Fruit fly (Drosophila melanogaster) whole organism, wandering third instar larva: ENCODE results near the gene CG6271.

Source experiments
- Abd-B ChIP-seq: fragments of >200 bp; optimal IDR thresholded peaks from 2 replicates; lab custom pipeline; 2017; ENCODE audit warnings: missing biosample characterization, missing genetic modification characterization
- CG32264 ChIP-seq: fragments of 200-800 bp; sonication (Bioruptor generic); optimal IDR thresholded peaks from 2 replicates; lab custom pipeline; 2016; ENCODE audit warnings: missing biosample characterization, missing genetic modification characterization
- CrebA ChIP-seq: fragments of 200-800 bp; sonication (Bioruptor generic); optimal IDR thresholded peaks from 2 replicates; lab custom pipeline; 2016; ENCODE audit warnings: missing biosample characterization, mild to moderate bottlenecking, missing genetic modification characterization, borderline replicate concordance
- Dfd ChIP-seq: fragments of >200 bp; optimal IDR thresholded peaks from 2 replicates; lab custom pipeline; 2017; ENCODE audit warnings: missing biosample characterization, missing genetic modification characterization
- Dif ChIP-seq: fragments of 200-275, 200-300 bp; sonication (Bioruptor generic); optimal IDR thresholded peaks from 2 replicates; lab custom pipeline; 2018; ENCODE audit warnings: missing biosample characterization, missing genetic modification characterization; ENCODE audit not compliant: partially characterized antibody
- GATAd ChIP-seq: sonication (Bioruptor generic); optimal IDR thresholded peaks from 2 replicates; lab custom pipeline; 2016; ENCODE audit warnings: missing biosample characterization, missing genetic modification characterization
- HLH106 ChIP-seq: fragments of 200-800 bp; optimal IDR thresholded peaks from 3 replicates; lab custom pipeline; 2019; ENCODE audit warnings: missing biosample characterization, mild to moderate bottlenecking, missing genetic modification characterization, moderate library complexity
- Hr78 ChIP-seq: fragments of >200 bp; optimal IDR thresholded peaks from 2 replicates; lab custom pipeline; 2017; ENCODE audit warnings: missing biosample characterization, missing genetic modification characterization
- Jra ChIP-seq: sonication (Bioruptor generic); optimal IDR thresholded peaks from 2 replicates; lab custom pipeline; 2016; ENCODE audit warnings: missing biosample characterization, missing genetic modification characterization
- Myc ChIP-seq: fragments of >200 bp; optimal IDR thresholded peaks from 2 replicates; lab custom pipeline; 2017
- Rel ChIP-seq, 2 experiments: fragments of 200-800 bp; sonication (Bioruptor generic) in 1 of 2; optimal IDR thresholded peaks; 2 replicates in 1 of 2; 3 replicates in 1 of 2; lab custom pipeline; 2016 to 2019; ENCODE audit warnings: mild to moderate bottlenecking in 2 of 2, missing biosample characterization in 2 of 2, missing genetic modification characterization in 2 of 2, moderate library complexity in 1 of 2
- Sp1 ChIP-seq: fragments of 200-800 bp; sonication (Bioruptor generic); optimal IDR thresholded peaks from 3 replicates; lab custom pipeline; 2019; ENCODE audit warnings: missing biosample characterization, mild to moderate bottlenecking, missing genetic modification characterization, moderate library complexity
- Vsx2 ChIP-seq: fragments of 200-300, 225-300 bp; sonication (Bioruptor generic); optimal IDR thresholded peaks from 2 replicates; lab custom pipeline; 2018; ENCODE audit warnings: missing biosample characterization, missing genetic modification characterization; ENCODE audit not compliant: partially characterized antibody
- br ChIP-seq: fragments of 200-800 bp; sonication (Bioruptor generic); optimal IDR thresholded peaks from 2 replicates; lab custom pipeline; 2016; ENCODE audit warnings: missing biosample characterization, missing genetic modification characterization
- dl ChIP-seq, 2 experiments: fragments of 175-275, 200-275 bp in 1 of 2; fragments of 200-275 bp in 1 of 2; sonication (Bioruptor generic); optimal IDR thresholded peaks; lab custom pipeline; 2018; ENCODE audit warnings: mild to moderate bottlenecking in 2 of 2, missing biosample characterization in 2 of 2, missing genetic modification characterization in 2 of 2, moderate library complexity in 2 of 2; ENCODE audit not compliant: partially characterized antibody in 2 of 2, insufficient read depth in 1 of 2
- dmrt93B ChIP-seq: fragments of 200-800 bp; sonication (Bioruptor generic); optimal IDR thresholded peaks from 2 replicates; lab custom pipeline; 2018; ENCODE audit warnings: missing biosample characterization, mild to moderate bottlenecking, missing genetic modification characterization
- dsf ChIP-seq: sonication (Bioruptor generic); optimal IDR thresholded peaks from 2 replicates; lab custom pipeline; 2016; ENCODE audit warnings: missing biosample characterization, missing genetic modification characterization, borderline replicate concordance
- foxo ChIP-seq, 2 experiments: fragments of 200-800 bp; sonication (Bioruptor generic); optimal IDR thresholded peaks; 2 replicates in 1 of 2; 3 replicates in 1 of 2; lab custom pipeline; 2016 to 2017; ENCODE audit warnings: missing biosample characterization in 2 of 2, missing genetic modification characterization in 2 of 2
- fru ChIP-seq: fragments of 200-800 bp; sonication (Bioruptor generic); optimal IDR thresholded peaks from 3 replicates; lab custom pipeline; 2016; ENCODE audit warnings: missing biosample characterization, mild to moderate bottlenecking, missing genetic modification characterization
- jim ChIP-seq: fragments of 175-275, 200-325 bp; sonication (Bioruptor generic); optimal IDR thresholded peaks from 2 replicates; lab custom pipeline; 2016; ENCODE audit warnings: missing biosample characterization, mild to moderate bottlenecking, missing genetic modification characterization
- pan ChIP-seq: fragments of >200 bp; optimal IDR thresholded peaks from 2 replicates; lab custom pipeline; 2017
- psq ChIP-seq: fragments of 200-800 bp; sonication (Bioruptor generic); optimal IDR thresholded peaks from 3 replicates; lab custom pipeline; 2017; ENCODE audit warnings: missing biosample characterization, mild to moderate bottlenecking, missing genetic modification characterization, moderate library complexity
- rgr ChIP-seq: fragments of 200-800 bp; sonication (Bioruptor generic); optimal IDR thresholded peaks from 3 replicates; lab custom pipeline; 2016; ENCODE audit warnings: missing biosample characterization, mild to moderate bottlenecking, missing genetic modification characterization
- sage ChIP-seq: fragments of 200-800 bp; sonication (Bioruptor generic); optimal IDR thresholded peaks from 2 replicates; lab custom pipeline; 2016; ENCODE audit warnings: missing biosample characterization, mild to moderate bottlenecking, missing genetic modification characterization
- sv ChIP-seq: fragments of 200-800 bp; sonication (Bioruptor generic); optimal IDR thresholded peaks from 3 replicates; lab custom pipeline; 2016; ENCODE audit warnings: missing biosample characterization, missing genetic modification characterization
- tai ChIP-seq: sonication (Bioruptor generic); optimal IDR thresholded peaks from 2 replicates; lab custom pipeline; 2016; ENCODE audit warnings: missing biosample characterization, missing genetic modification characterization
- usp ChIP-seq: fragments of >200 bp; optimal IDR thresholded peaks from 2 replicates; lab custom pipeline; 2017; ENCODE audit warnings: missing biosample characterization, missing genetic modification characterization
- woc ChIP-seq: sonication (Bioruptor generic); optimal IDR thresholded peaks from 2 replicates; lab custom pipeline; 2016; ENCODE audit warnings: missing biosample characterization, mild to moderate bottlenecking, missing genetic modification characterization

The CG6271 gene

dm6 chr3R:27019701-27020172 is 6.2 kb downstream of the CG6271 start, which contains the start of gene CG17191:
Gene CG17191 (minus strand): TSS chr3R:27019751.
- TF ChIP-seq Vsx2 (GFP tag; lab: Kevin White, UChicago) (no peak), Rel (GFP tag; optimal IDR thresholded peaks at IDR 0.05; lab: Kevin White, UChicago) (no peak), Rel (tag; optimal IDR thresholded peaks at IDR 0.05; lab: Kevin White, UChicago) (peak; percentile 29)
- TF ChIP-seq, all 38 proteins: peak for 1

DNA sequence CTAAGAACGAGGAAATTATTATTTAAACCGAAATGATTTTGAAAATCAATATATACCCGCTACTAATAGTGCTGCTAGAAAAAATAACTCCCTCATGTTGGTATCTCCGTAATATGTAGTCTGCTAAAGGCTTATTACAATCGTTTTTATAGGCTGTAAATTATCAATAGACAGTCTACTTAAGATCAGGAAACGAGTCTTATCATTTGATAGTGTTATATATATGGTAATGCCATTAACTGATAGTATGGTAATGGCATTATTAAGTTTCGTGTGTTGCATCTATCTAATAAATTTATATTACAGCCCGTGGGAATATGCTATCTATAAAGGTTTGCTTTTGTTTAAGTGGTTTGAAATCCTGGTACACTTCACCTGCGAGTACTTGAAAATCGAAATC is 7.7 kb downstream of the CG6271 start, which contains the start of gene CG17192:
Gene CG17192 (minus strand): TSS at position 101 of the 400 bp plus-strand sequence.
- TF ChIP-seq Myc (no peak), usp (GFP tag; lab: Kevin White, UChicago) (no peak), CG32264 (no peak), Vsx2 (GFP tag; lab: Kevin White, UChicago) (no peak), Rel (GFP tag; optimal IDR thresholded peaks at IDR 0.05; lab: Kevin White, UChicago) (no peak), Rel (tag; optimal IDR thresholded peaks at IDR 0.05; lab: Kevin White, UChicago) (no peak), Dif (GFP tag; lab: Kevin White, UChicago) (no peak), Sp1 (GFP tag; lab: Kevin White, UChicago) (no peak), br (GFP tag; lab: Kevin White, UChicago) (no peak), dl (GFP tag; optimal IDR thresholded peaks at IDR 0.05; lab: Kevin White, UChicago; ENCODE audit: insufficient read depth in 1 of 2, partially characterized antibody in 2 of 2) (no peak), fru (GFP tag; lab: Kevin White, UChicago) (no peak), Abd-B (GFP tag; lab: Kevin White, UChicago) (no peak), Dfd (GFP tag; lab: Kevin White, UChicago) (no peak), Jra (GFP tag; lab: Kevin White, UChicago) (no peak), HLH106 (no peak), rgr (GFP tag; lab: Kevin White, UChicago) (no peak), dsf (GFP tag; lab: Kevin White, UChicago) (no peak), psq (GFP tag; lab: Kevin White, UChicago) (no peak), CrebA (GFP tag; lab: Kevin White, UChicago) (no peak)
- TF ChIP-seq, all 38 proteins: peak for 0

dm6 chr3R:27007022-27007421 is 18.9 kb downstream of the CG6271 start, which contains the start of gene CG6295:
Gene CG6295 (minus strand): TSS chr3R:27007055.
- no peak for TF ChIP-seq foxo (GFP tag; optimal IDR thresholded peaks at IDR 0.05; lab: Kevin White, UChicago)
- TF ChIP-seq Dif (GFP tag; lab: Kevin White, UChicago): no peak
- TF ChIP-seq fru (GFP tag; lab: Kevin White, UChicago): no peak
- no peak for TF ChIP-seq CG32264
- TF ChIP-seq tai (GFP tag; lab: Kevin White, UChicago): no peak
- no peak for TF ChIP-seq woc (GFP tag; lab: Kevin White, UChicago)
- TF ChIP-seq usp (GFP tag; lab: Kevin White, UChicago): no peak
- no peak for TF ChIP-seq dmrt93B (GFP tag; lab: Kevin White, UChicago)
- TF ChIP-seq br (GFP tag; lab: Kevin White, UChicago): no peak
- no peak for TF ChIP-seq Hr78 (GFP tag; lab: Kevin White, UChicago)
- TF ChIP-seq pan (lab: Kevin White, UChicago): no peak
- TF ChIP-seq rgr (GFP tag; lab: Kevin White, UChicago): no peak
- TF ChIP-seq sage (GFP tag; lab: Kevin White, UChicago): no peak
- no peak for TF ChIP-seq CrebA (GFP tag; lab: Kevin White, UChicago)
- TF ChIP-seq jim (GFP tag; lab: Kevin White, UChicago): no peak
- TF ChIP-seq dl (GFP tag; optimal IDR thresholded peaks at IDR 0.05; lab: Kevin White, UChicago; ENCODE audit: insufficient read depth in 1 of 2, partially characterized antibody in 2 of 2): no peak
- no peak for TF ChIP-seq Sp1 (GFP tag; lab: Kevin White, UChicago)
- no peak for TF ChIP-seq psq (GFP tag; lab: Kevin White, UChicago)

dm6 chr3R:27005338-27005737 is 20.6 kb downstream of the CG6271 start, which contains the start of gene CG6296:
Gene CG6296 (minus strand): TSS chr3R:27005469.
- TF ChIP-seq br (GFP tag; lab: Kevin White, UChicago) (no peak), Abd-B (GFP tag; lab: Kevin White, UChicago) (no peak), fru (GFP tag; lab: Kevin White, UChicago) (no peak), sv (GFP tag; lab: Kevin White, UChicago) (no peak), Dif (GFP tag; lab: Kevin White, UChicago) (no peak), Rel (GFP tag; optimal IDR thresholded peaks at IDR 0.05; lab: Kevin White, UChicago) (no peak), Rel (tag; optimal IDR thresholded peaks at IDR 0.05; lab: Kevin White, UChicago) (no peak), GATAd (GFP tag; lab: Kevin White, UChicago) (no peak), Sp1 (GFP tag; lab: Kevin White, UChicago) (no peak), psq (GFP tag; lab: Kevin White, UChicago) (no peak)
